Fruit fly (Drosophila melanogaster) whole organism, pupa: ENCODE measurements around the gene CG11912.

Experiments
- CG10348 ChIP-seq: fragments of 200-800 bp; sonication (Bioruptor generic); IDR thresholded peaks from 2 replicates; pipeline ENCODE4 v1.3.6; 2022; ENCODE audit warnings: missing biosample characterization, missing genetic modification characterization
- CG32121 ChIP-seq: fragments of 200-800 bp; sonication (Bioruptor generic); IDR thresholded peaks from 2 replicates; pipeline ENCODE4 v1.3.6; 2022; ENCODE audit warnings: missing biosample characterization, missing genetic modification characterization
- CG34367 ChIP-seq: fragments of 200-800 bp; sonication (Bioruptor generic); optimal IDR thresholded peaks from 2 replicates; lab custom pipeline; 2018; ENCODE audit warnings: missing biosample characterization, mild to moderate bottlenecking, missing genetic modification characterization
- CG8301 ChIP-seq: fragments of 200-800 bp; sonication (Bioruptor generic); optimal IDR thresholded peaks from 2 replicates; lab custom pipeline; 2018; ENCODE audit warnings: missing biosample characterization, mild to moderate bottlenecking, missing genetic modification characterization
- D1 ChIP-seq: fragments of 200-800 bp; sonication (Bioruptor generic); optimal IDR thresholded peaks from 2 replicates; lab custom pipeline; 2018; ENCODE audit warnings: missing biosample characterization, mild to moderate bottlenecking, missing genetic modification characterization, moderate library complexity
- Snoo ChIP-seq: fragments of 200-800 bp; sonication (Bioruptor generic); optimal IDR thresholded peaks from 3 replicates; lab custom pipeline; 2017; ENCODE audit warnings: missing biosample characterization, mild to moderate bottlenecking, missing genetic modification characterization, inconsistent platforms
- gl ChIP-seq: fragments of 200-800 bp; sonication (Bioruptor generic); optimal IDR thresholded peaks from 2 replicates; lab custom pipeline; 2018; ENCODE audit warnings: missing biosample characterization, mild to moderate bottlenecking, missing genetic modification characterization
- rn ChIP-seq: fragments of 200-800 bp; sonication (Bioruptor generic); IDR thresholded peaks from 2 replicates; pipeline ENCODE4 v1.3.6; 2022; ENCODE audit warnings: missing biosample characterization, missing genetic modification characterization

dm6 chr2L:332235-332634, 13.2 kb upstream of the CG11912 start, which contains the start of gene CG31921:
- TF ChIP-seq CG10348 (GFP tag; lab: Robert Waterston, UW) (no peak), CG8301 (tag; lab: Kevin White, UChicago) (no peak), CG32121 (GFP tag; lab: Robert Waterston, UW) (no peak), D1 (no peak), CG34367 (tag; lab: Kevin White, UChicago) (no peak), Snoo (tag; lab: Kevin White, UChicago) (no peak), gl (tag; lab: Kevin White, UChicago) (no peak), rn (GFP tag; lab: Robert Waterston, UW) (no peak)
